Worm (Caenorhabditis elegans) whole organism, late embryonic: Measurements from ENCODE around the gene cdka-1.

Experiments
- F13H6.1 ChIP-seq: sonication (generic microtip); optimal IDR thresholded peaks from 2 replicates; lab custom pipeline; 2016; ENCODE audit warnings: missing genetic modification characterization, missing compliant biosample characterization
- hlh-30 ChIP-seq: sonication (generic microtip); optimal IDR thresholded peaks from 2 replicates; lab custom pipeline; 2017; ENCODE audit warnings: antibody characterized with exemption, missing genetic modification characterization, missing compliant biosample characterization; ENCODE audit not compliant: insufficient read depth
- nhr-11 ChIP-seq: fragments of 150-350 bp; optimal IDR thresholded peaks from 2 replicates; lab custom pipeline; 2014; ENCODE audit warnings: missing biosample characterization, missing genetic modification characterization

DNA sequence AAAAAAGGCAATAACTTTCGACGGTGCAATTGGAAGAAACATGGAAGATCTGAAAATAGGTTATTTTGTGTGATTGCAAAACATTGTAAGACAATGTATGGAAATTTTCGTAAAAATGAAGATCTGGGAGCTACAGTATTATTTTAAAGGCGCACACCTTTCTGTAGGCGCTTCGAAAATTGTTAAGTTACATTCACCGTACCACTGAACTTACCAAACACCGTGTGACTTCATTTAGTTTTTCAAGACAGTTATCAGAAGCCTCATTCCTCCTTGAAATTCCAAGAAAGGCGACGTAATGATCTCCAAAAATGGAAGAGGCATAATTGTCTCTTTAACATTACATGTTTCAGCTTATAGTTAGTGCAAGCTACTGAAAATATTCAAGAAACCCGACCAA is 4.7 kb upstream of the cdka-1 start:
- TF ChIP-seq F13H6.1 (no peak), hlh-30 (tag; lab: Kevin White, UChicago) (no peak), nhr-11 (no peak)
